Fruit fly (Drosophila melanogaster) whole organism, embryonic: ENCODE measurements around the gene Nrd1.

ENCODE experiments used
- Adf1 ChIP-seq: fragments of 200-800 bp; sonication (Bioruptor generic); IDR thresholded peaks from 2 replicates; pipeline ENCODE4 v1.3.6; 2022; ENCODE audit warnings: missing biosample characterization, missing genetic modification characterization
- Blimp-1 ChIP-seq: fragments of 200-800 bp; sonication (Bioruptor generic); optimal IDR thresholded peaks from 3 replicates; lab custom pipeline; 2018; ENCODE audit warnings: missing biosample characterization, missing genetic modification characterization, mild to moderate bottlenecking, moderate library complexity, missing genetic modification reagents
- CG1024 ChIP-seq: fragments of 200-800 bp; sonication (Bioruptor generic); IDR thresholded peaks from 2 replicates; pipeline ENCODE4 v1.3.6; 2022; ENCODE audit warnings: missing biosample characterization, missing genetic modification characterization
- CG11695 ChIP-seq: fragments of 200-800 bp; sonication (Bioruptor generic); IDR thresholded peaks from 3 replicates; pipeline ENCODE4 v1.3.6; 2022; ENCODE audit warnings: missing biosample characterization, missing genetic modification characterization
- CG13894 ChIP-seq: fragments of 200-800 bp; sonication (Bioruptor generic); optimal IDR thresholded peaks from 3 replicates; lab custom pipeline; 2018; ENCODE audit warnings: missing biosample characterization, mild to moderate bottlenecking, missing genetic modification characterization, moderate library complexity
- CG14050 ChIP-seq: fragments of 200-800 bp; sonication (Bioruptor generic); IDR thresholded peaks from 3 replicates; pipeline ENCODE4 v1.3.6; 2022; ENCODE audit warnings: missing biosample characterization, missing genetic modification characterization
- CG14710 ChIP-seq: fragments of 200-800 bp; sonication (Bioruptor generic); optimal IDR thresholded peaks from 3 replicates; lab custom pipeline; 2019; ENCODE audit warnings: missing biosample characterization, mild to moderate bottlenecking, missing genetic modification characterization, moderate library complexity
- CG15601 ChIP-seq: fragments of 200-800 bp; sonication (Bioruptor generic); optimal IDR thresholded peaks from 3 replicates; lab custom pipeline; 2019; ENCODE audit warnings: missing biosample characterization, mild to moderate bottlenecking, missing genetic modification characterization, moderate library complexity
- CG1602 ChIP-seq: fragments of 200-800 bp; sonication (Bioruptor generic); optimal IDR thresholded peaks from 3 replicates; lab custom pipeline; 2016; ENCODE audit warnings: missing biosample characterization, missing genetic modification characterization
- CG1647 ChIP-seq: fragments of 200-800 bp; sonication (Bioruptor generic); optimal IDR thresholded peaks from 3 replicates; lab custom pipeline; 2016; ENCODE audit warnings: missing biosample characterization, missing genetic modification characterization
- CG17912 ChIP-seq: fragments of 200-800 bp; sonication (Bioruptor generic); optimal IDR thresholded peaks from 2 replicates; lab custom pipeline; 2018; ENCODE audit warnings: missing biosample characterization, mild to moderate bottlenecking, missing genetic modification characterization
- CG18011 ChIP-seq: fragments of 200-800 bp; sonication (Bioruptor generic); optimal IDR thresholded peaks from 2 replicates; lab custom pipeline; 2017; ENCODE audit warnings: missing biosample characterization, missing genetic modification characterization, mild to moderate bottlenecking, moderate library complexity, missing genotype
- CG18262 ChIP-seq: fragments of 200-800 bp; optimal IDR thresholded peaks from 3 replicates; lab custom pipeline; 2019; ENCODE audit warnings: missing biosample characterization, mild to moderate bottlenecking, missing genetic modification characterization, moderate library complexity
- CG18619 ChIP-seq: fragments of 200-800 bp; sonication (Bioruptor generic); optimal IDR thresholded peaks from 3 replicates; lab custom pipeline; 2017; ENCODE audit warnings: missing biosample characterization, mild to moderate bottlenecking, missing genetic modification characterization
- CG2116 ChIP-seq: fragments of 200-800 bp; sonication (Bioruptor generic); optimal IDR thresholded peaks from 3 replicates; lab custom pipeline; 2018; ENCODE audit warnings: missing biosample characterization, mild to moderate bottlenecking, missing genetic modification characterization
- CG2120 ChIP-seq: fragments of 200-800 bp; sonication (Bioruptor generic); optimal IDR thresholded peaks from 3 replicates; lab custom pipeline; 2016; ENCODE audit warnings: missing biosample characterization, missing genetic modification characterization
- CG3163 ChIP-seq: fragments of 200-800 bp; sonication (Bioruptor generic); optimal IDR thresholded peaks from 3 replicates; lab custom pipeline; 2016; ENCODE audit warnings: missing biosample characterization, missing genetic modification characterization
- CG3847 ChIP-seq: fragments of 200-800 bp; sonication (Bioruptor generic); IDR thresholded peaks from 2 replicates; pipeline ENCODE4 v1.3.6; 2022; ENCODE audit warnings: missing biosample characterization, missing genetic modification characterization
- CG4404 ChIP-seq: fragments of 200-800 bp; sonication (Bioruptor generic); IDR thresholded peaks from 2 replicates; pipeline ENCODE4 v1.3.6; 2022; ENCODE audit warnings: missing biosample characterization, missing genetic modification characterization
- CG7963 ChIP-seq: fragments of 200-800 bp; sonication (Bioruptor generic); IDR thresholded peaks from 3 replicates; pipeline ENCODE4 v1.3.6; 2022; ENCODE audit warnings: missing biosample characterization, missing genetic modification characterization; ENCODE audit not compliant: partially characterized antibody
- Camta ChIP-seq: fragments of 200-800 bp; sonication (Bioruptor generic); optimal IDR thresholded peaks from 2 replicates; lab custom pipeline; 2016; ENCODE audit warnings: missing biosample characterization, missing genetic modification characterization
- Chrac-16 ChIP-seq: fragments of 200-800 bp; sonication (Bioruptor generic); optimal IDR thresholded peaks from 3 replicates; lab custom pipeline; 2016; ENCODE audit warnings: missing biosample characterization, missing genetic modification characterization
- CoRest ChIP-seq: fragments of 200-800 bp; sonication (Bioruptor generic); optimal IDR thresholded peaks from 3 replicates; lab custom pipeline; 2018; ENCODE audit warnings: missing biosample characterization, mild to moderate bottlenecking, missing genetic modification characterization, moderate library complexity
- Dek ChIP-seq: fragments of 200-800 bp; sonication (Bioruptor generic); optimal IDR thresholded peaks from 3 replicates; lab custom pipeline; 2019; ENCODE audit warnings: missing biosample characterization, mild to moderate bottlenecking, missing genetic modification characterization, moderate library complexity
- Ets65A ChIP-seq: fragments of 200-800 bp; sonication (Bioruptor generic); peaks from one replicate; lab custom pipeline; 2016; ENCODE audit warnings: missing biosample characterization, missing genetic modification characterization
- Hr3 ChIP-seq: fragments of 200-800 bp; sonication (Bioruptor generic); optimal IDR thresholded peaks from 3 replicates; lab custom pipeline; 2016; ENCODE audit warnings: missing biosample characterization, missing genetic modification characterization
- Hr51 ChIP-seq, 2 experiments: fragments of 200-800 bp; sonication (Bioruptor generic); optimal IDR thresholded peaks; 2 replicates in 1 of 2; 3 replicates in 1 of 2; lab custom pipeline; 2016 to 2018; ENCODE audit warnings: missing biosample characterization in 2 of 2, missing genetic modification characterization in 2 of 2, mild to moderate bottlenecking in 1 of 2, moderate library complexity in 1 of 2
- Hsf ChIP-seq: fragments of 200-800 bp; sonication (Bioruptor generic); optimal IDR thresholded peaks from 3 replicates; lab custom pipeline; 2016; ENCODE audit warnings: missing biosample characterization, missing genetic modification characterization
- Lpt ChIP-seq: fragments of >200 bp; optimal IDR thresholded peaks from 2 replicates; lab custom pipeline; 2018; ENCODE audit warnings: missing biosample characterization, missing genetic modification characterization
- Med ChIP-seq: fragments of 200-800 bp; sonication (Bioruptor generic); peaks from one replicate; lab custom pipeline; 2016; ENCODE audit warnings: missing biosample characterization, missing genetic modification characterization, mild to moderate bottlenecking, inconsistent platforms, moderate library complexity
- NC2α ChIP-seq: fragments of 200-800 bp; sonication (Bioruptor generic); optimal IDR thresholded peaks from 2 replicates; lab custom pipeline; 2016; ENCODE audit warnings: missing biosample characterization, missing genetic modification characterization
- Opbp ChIP-seq: fragments of 200-800 bp; sonication (Bioruptor generic); IDR thresholded peaks from 3 replicates; pipeline ENCODE4 v1.3.6; 2022; ENCODE audit warnings: missing biosample characterization, missing genetic modification characterization; ENCODE audit not compliant: partially characterized antibody
- Optix ChIP-seq: fragments of 200-800 bp; sonication (Bioruptor generic); IDR thresholded peaks from 3 replicates; pipeline ENCODE4 v1.3.6; 2022; ENCODE audit warnings: missing biosample characterization, missing genetic modification characterization
- Rfx ChIP-seq: fragments of 200-800 bp; sonication (Bioruptor generic); IDR thresholded peaks from 2 replicates; pipeline ENCODE4 v1.3.6; 2022; ENCODE audit warnings: missing biosample characterization, missing genetic modification characterization
- Tbp ChIP-seq: fragments of >200 bp; optimal IDR thresholded peaks from 2 replicates; lab custom pipeline; 2018; ENCODE audit warnings: missing biosample characterization, missing genetic modification characterization
- Xbp1 ChIP-seq: fragments of 200-800 bp; sonication (Bioruptor generic); optimal IDR thresholded peaks from 3 replicates; lab custom pipeline; 2016; ENCODE audit warnings: missing biosample characterization, mild to moderate bottlenecking, missing genetic modification characterization
- YL-1 ChIP-seq: fragments of 200-800 bp; sonication (Bioruptor generic); optimal IDR thresholded peaks from 3 replicates; lab custom pipeline; 2017; ENCODE audit warnings: missing biosample characterization, mild to moderate bottlenecking, missing genetic modification characterization
- bcd ChIP-seq: fragments of 200-800 bp; sonication (Bioruptor generic); optimal IDR thresholded peaks from 2 replicates; lab custom pipeline; 2017; ENCODE audit warnings: missing biosample characterization, mild to moderate bottlenecking, missing genetic modification characterization
- chinmo ChIP-seq: fragments of 200-800 bp; sonication (Bioruptor generic); IDR thresholded peaks from 4 replicates; pipeline ENCODE4 v1.3.6; 2022; ENCODE audit warnings: missing biosample characterization, missing genetic modification characterization; ENCODE audit not compliant: partially characterized antibody
- ci ChIP-seq: fragments of 200-800 bp; sonication (Bioruptor generic); IDR thresholded peaks from 3 replicates; pipeline ENCODE4 v1.3.6; 2022; ENCODE audit warnings: missing biosample characterization, missing genetic modification characterization
- danr ChIP-seq: fragments of 200-800 bp; sonication (Bioruptor generic); IDR thresholded peaks from 2 replicates; pipeline ENCODE4 v1.3.6; 2022; ENCODE audit warnings: missing biosample characterization, missing genetic modification characterization
- dimm ChIP-seq: fragments of 200-800 bp; sonication (Bioruptor generic); IDR thresholded peaks from 2 replicates; pipeline ENCODE4 v1.3.6; 2022; ENCODE audit warnings: missing biosample characterization, missing genetic modification characterization
- disco-r ChIP-seq: fragments of 200-800 bp; sonication (Bioruptor generic); optimal IDR thresholded peaks from 2 replicates; lab custom pipeline; 2016; ENCODE audit warnings: missing biosample characterization, missing genetic modification characterization
- fru ChIP-seq: fragments of >200 bp; optimal IDR thresholded peaks from 2 replicates; lab custom pipeline; 2017
- ken ChIP-seq: fragments of 200-800 bp; sonication (Bioruptor generic); IDR thresholded peaks from 3 replicates; pipeline ENCODE4 v1.3.6; 2022; ENCODE audit warnings: missing biosample characterization, missing genetic modification characterization
- ranshi ChIP-seq: fragments of 200-800 bp; sonication (Bioruptor generic); IDR thresholded peaks from 2 replicates; pipeline ENCODE4 v1.3.6; 2022; ENCODE audit warnings: missing biosample characterization, missing genetic modification characterization
- slbo ChIP-seq: fragments of 200-800 bp; sonication (Bioruptor generic); IDR thresholded peaks from 2 replicates; pipeline ENCODE4 v1.3.6; 2022; ENCODE audit warnings: missing biosample characterization, missing genetic modification characterization
- unpg ChIP-seq: fragments of 200-800 bp; sonication (Bioruptor generic); optimal IDR thresholded peaks from 3 replicates; lab custom pipeline; 2018; ENCODE audit warnings: missing biosample characterization, mild to moderate bottlenecking, missing genetic modification characterization, moderate library complexity

Gene Nrd1

dm6 chrX:11913581-11913980, 44.9 kb upstream of the Nrd1 start (continued):
- TF ChIP-seq CG1647 (GFP tag; lab: Kevin White, UChicago) (no peak), bcd (GFP tag; lab: Kevin White, UChicago) (no peak), Adf1 (GFP tag; lab: Robert Waterston, UW) (no peak), CG1024 (no peak), Lpt (GFP tag; lab: Kevin White, UChicago) (no peak), CG13894 (tag; lab: Kevin White, UChicago) (peak; percentile 8), chinmo (GFP tag; lab: Robert Waterston, UW) (peak; percentile 83; the same call in 3 of the 4 replicates), Blimp-1 (GFP tag; lab: Kevin White, UChicago) (no peak), fru (lab: Kevin White, UChicago) (no peak), ci (GFP tag; lab: Robert Waterston, UW) (no peak), CG15601 (tag; lab: Kevin White, UChicago) (no peak)

- TF ChIP-seq CG3163 (GFP tag; lab: Kevin White, UChicago) (no peak), CG11695 (GFP tag; lab: Robert Waterston, UW) (0 out of 3 replicates have a peak, but pooled peaks have one; percentile 7)
Observed at dm6 chrX:11906818-11907281, 38.2 kb upstream of the Nrd1 start, which contains the start of gene CG43156. Gene CG43156 (minus strand): TSS chrX:11906868.

- TF ChIP-seq CG1602 (GFP tag; lab: Kevin White, UChicago) = no peak
- TF ChIP-seq dimm (GFP tag; lab: Robert Waterston, UW) = no peak
- TF ChIP-seq YL-1 = peak; percentile 21
- peak; percentile 44 for TF ChIP-seq CG2120 (GFP tag; lab: Kevin White, UChicago)
- TF ChIP-seq Hr51 (GFP tag; optimal IDR thresholded peaks at IDR 0.05; lab: Kevin White, UChicago) = no peak
- no peak for TF ChIP-seq ranshi
- TF ChIP-seq Tbp (GFP tag; lab: Kevin White, UChicago) = no peak
- peak; percentile 3 for TF ChIP-seq Hr3 (GFP tag; lab: Kevin White, UChicago)
- no peak for TF ChIP-seq Optix
- peak; percentile 47 for TF ChIP-seq Ets65A (GFP tag; lab: Kevin White, UChicago)
- TF ChIP-seq CG14710 = peak; percentile 46
- no peak for TF ChIP-seq CG15601 (tag; lab: Kevin White, UChicago)
- peak; percentile 83 for TF ChIP-seq Med
- peak; percentile 36 for TF ChIP-seq CG2116
- no peak for TF ChIP-seq CG17912 (GFP tag; lab: Kevin White, UChicago)
- no peak for TF ChIP-seq disco-r (GFP tag; lab: Kevin White, UChicago)
- no peak for TF ChIP-seq Chrac-16 (GFP tag; lab: Kevin White, UChicago)
- no peak for TF ChIP-seq Dek
- TF ChIP-seq CG4404 (GFP tag; lab: Robert Waterston, UW) = no peak
- no peak for TF ChIP-seq CG18011 (GFP tag; lab: Kevin White, UChicago)
- TF ChIP-seq CoRest (tag; lab: Kevin White, UChicago) = no peak
- TF ChIP-seq CG18619 (GFP tag; lab: Kevin White, UChicago) = no peak
- peak; percentile 41; the same call in 1 of the 2 replicates for TF ChIP-seq CG3847 (GFP tag; lab: Robert Waterston, UW)
- peak; percentile 45; the same call in 1 of the 2 replicates for TF ChIP-seq slbo (GFP tag; lab: Robert Waterston, UW)
- peak; percentile 94 for TF ChIP-seq Opbp
- TF ChIP-seq CG14050 (GFP tag; lab: Robert Waterston, UW) = no peak
- TF ChIP-seq CG7963 (GFP tag; lab: Robert Waterston, UW) = peak; percentile 83
- TF ChIP-seq Xbp1 (GFP tag; lab: Kevin White, UChicago) = peak; percentile 29
- TF ChIP-seq Hsf (GFP tag; lab: Kevin White, UChicago) = peak; percentile 2
- no peak for TF ChIP-seq Camta
- TF ChIP-seq danr (GFP tag; lab: Robert Waterston, UW) = no peak
- no peak for TF ChIP-seq unpg (GFP tag; lab: Kevin White, UChicago)
- TF ChIP-seq Rfx = peak; percentile 54; the same call in 1 of the 2 replicates
- TF ChIP-seq CG18262 = no peak
- TF ChIP-seq NC2α (GFP tag; lab: Kevin White, UChicago) = no peak
- TF ChIP-seq ken (GFP tag; lab: Robert Waterston, UW) = no peak
- no peak for TF ChIP-seq Adf1 (GFP tag; lab: Robert Waterston, UW)
Observed at dm6 chrX:11905144-11905543, 36.5 kb upstream of the Nrd1 start, which contains the start of gene Upf1. Gene Upf1 (minus strand): TSS chrX:11905371.
